Fruit fly (Drosophila melanogaster): ENCODE measurements around the gene eIF4E1.
A peak's percentile ranks its signal among the peaks of the same experiment; 100 is the strongest.

eIF4E1 gene

DNA sequence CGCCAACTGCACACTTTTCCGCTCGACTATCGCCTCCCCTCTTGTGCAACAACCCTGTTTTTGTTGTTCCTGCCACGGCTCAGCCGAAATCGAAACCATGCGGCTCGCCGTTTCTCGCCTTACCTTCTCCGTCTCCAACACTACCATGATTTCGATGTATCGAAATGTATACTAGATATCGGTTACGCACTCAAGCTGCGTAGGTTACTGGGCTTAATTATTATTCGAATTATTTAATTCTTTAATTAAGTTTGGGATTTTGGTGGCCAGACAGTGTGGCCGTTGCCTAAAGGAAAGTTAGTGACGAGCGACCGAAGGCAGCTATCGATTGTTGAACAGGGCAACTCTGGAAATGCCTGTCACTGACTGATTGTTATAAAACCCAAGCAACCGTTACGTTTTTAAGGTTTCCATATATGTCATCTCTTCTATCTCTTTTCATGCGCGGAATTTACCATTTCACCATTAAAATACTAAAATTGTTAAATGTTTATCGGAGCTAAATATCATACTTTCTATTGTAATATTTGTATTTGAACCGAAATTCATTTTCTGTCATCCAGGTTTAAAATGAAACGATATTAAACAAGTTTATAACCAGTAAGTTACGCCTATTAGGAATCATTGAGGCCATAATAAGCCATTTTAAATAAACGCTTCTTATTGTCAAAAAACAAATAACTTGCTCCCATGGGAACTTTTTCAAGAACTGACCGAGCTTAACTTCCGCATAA lies at the start of gene eIF4E1 (continued):
- TF ChIP-seq dpn (GFP tag; optimal IDR thresholded peaks at IDR 0.05) (peak in 1 of 2 experiments; percentile 62), CG8089 (GFP tag; optimal IDR thresholded peaks at IDR 0.05) (no peak), nom (GFP tag; optimal IDR thresholded peaks at IDR 0.05) (no peak), CG10543 (GFP tag; optimal IDR thresholded peaks at IDR 0.05) (no peak), CG11723 (GFP tag; optimal IDR thresholded peaks at IDR 0.05) (no peak), Dp (GFP tag; optimal IDR thresholded peaks at IDR 0.05) (peak; percentile 54), cad (GFP tag; optimal IDR thresholded peaks at IDR 0.05) (no peak), CG6765 (GFP tag; optimal IDR thresholded peaks at IDR 0.05) (no peak), CG9932 (GFP tag; IDR thresholded peaks at IDR 0.05) (peak; percentile 31; the same call in 1 of the 2 replicates), CG2678 (tag; optimal IDR thresholded peaks at IDR 0.05) (no peak), bbx (GFP tag; IDR thresholded peaks at IDR 0.05; ENCODE audit: partially characterized antibody) (peak; percentile 85), CG6272 (GFP tag; IDR thresholded peaks at IDR 0.05) (no peak), ken (GFP tag; IDR thresholded peaks at IDR 0.05) (peak; percentile 27; the same call in 2 of the 3 replicates), zfh1 (GFP tag; IDR thresholded peaks at IDR 0.05) (no peak), slp2 (GFP tag; optimal IDR thresholded peaks at IDR 0.05) (no peak), mld (GFP tag; IDR thresholded peaks at IDR 0.05; ENCODE audit: partially characterized antibody) (peak; percentile 68), pan (optimal IDR thresholded peaks at IDR 0.05) (no peak), pan (GFP tag; optimal IDR thresholded peaks at IDR 0.05 in 1 of 2, IDR thresholded peaks at IDR 0.05 in 1 of 2) (no peak), CG8478 (optimal IDR thresholded peaks at IDR 0.05) (peak; percentile 86), CG12942 (GFP tag; optimal IDR thresholded peaks at IDR 0.05) (no peak), eyg (GFP tag; optimal IDR thresholded peaks at IDR 0.05) (no peak), CG15073 (GFP tag; optimal IDR thresholded peaks at IDR 0.05) (no peak), Gug (GFP tag; IDR thresholded peaks at IDR 0.05) (peak; percentile 33; the same call in 1 of the 4 replicates), Jarid2 (GFP tag; optimal IDR thresholded peaks at IDR 0.05) (no peak), gfzf (GFP tag; optimal IDR thresholded peaks at IDR 0.05) (peak; percentile 75), CG17328 (GFP tag; IDR thresholded peaks at IDR 0.05) (no peak), Kr (GFP tag; optimal IDR thresholded peaks at IDR 0.05) (no peak), Ada2b (GFP tag; IDR thresholded peaks at IDR 0.05) (no peak), Usf (GFP tag; optimal IDR thresholded peaks at IDR 0.05) (no peak), cwo (GFP tag; optimal IDR thresholded peaks at IDR 0.05) (no peak), Spps (tag; optimal IDR thresholded peaks at IDR 0.05) (no peak), CG13424 (tag; optimal IDR thresholded peaks at IDR 0.05) (no peak), Xbp1 (GFP tag; optimal IDR thresholded peaks at IDR 0.05) (peak; percentile 46), dm (GFP tag; optimal IDR thresholded peaks at IDR 0.05) (peak; percentile 61), cato (GFP tag; optimal IDR thresholded peaks at IDR 0.05; ENCODE audit: borderline replicate concordance) (no peak), CG12744 (GFP tag; optimal IDR thresholded peaks at IDR 0.05) (no peak), nerfin-2 (GFP tag; IDR thresholded peaks at IDR 0.05; ENCODE audit: partially characterized antibody) (0 out of 2 replicates have a peak, but pooled peaks have one; percentile 42), CG10565 (GFP tag; optimal IDR thresholded peaks at IDR 0.05) (no peak), pros (GFP tag; optimal IDR thresholded peaks at IDR 0.05) (no peak), CoRest (tag; optimal IDR thresholded peaks at IDR 0.05) (peak; percentile 61), pb (GFP tag; optimal IDR thresholded peaks at IDR 0.05) (peak; percentile 7), CG4404 (GFP tag; IDR thresholded peaks at IDR 0.05) (no peak), CG14965 (GFP tag; optimal IDR thresholded peaks at IDR 0.05; ENCODE audit: borderline replicate concordance) (no peak), nmo (GFP tag; optimal IDR thresholded peaks at IDR 0.05) (peak; percentile 53), Scr (GFP tag; IDR thresholded peaks at IDR 0.05; ENCODE audit: partially characterized antibody) (peak; percentile 76), so (GFP tag; IDR thresholded peaks at IDR 0.05) (no peak), Stat92E (GFP tag; optimal IDR thresholded peaks at IDR 0.05) (peak in 1 of 3 experiments; percentile 58), wdn (GFP tag; IDR thresholded peaks at IDR 0.05) (no peak), kah (GFP tag; optimal IDR thresholded peaks at IDR 0.05) (no peak)
